Worm (Caenorhabditis elegans): ENCODE results near the gene C12D12.3.

DNA sequence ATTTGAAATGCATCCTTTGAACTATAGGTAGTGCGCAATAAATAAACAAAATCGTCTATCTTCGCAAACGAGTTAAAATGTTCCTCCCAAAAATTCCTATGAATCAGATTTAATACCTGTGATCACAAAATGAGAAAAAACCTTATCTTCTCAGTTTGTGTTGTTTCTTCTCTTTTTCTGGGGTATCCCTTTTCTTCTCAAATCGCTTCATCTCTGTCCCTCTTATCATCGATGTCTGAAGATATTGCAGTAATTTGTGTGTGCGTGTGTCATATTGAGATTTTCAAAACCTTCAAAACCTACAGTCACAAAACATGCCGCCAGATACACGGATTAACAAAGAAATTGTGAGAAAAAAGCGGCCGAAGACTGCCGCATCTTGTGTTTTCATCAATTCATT, 6.7 kb downstream of the C12D12.3 start, which contains the start of gene glt-1:
- no peak for TF ChIP-seq ceh-82 (tag; optimal IDR thresholded peaks at IDR 0.05)
- no peak for TF ChIP-seq mdl-1 (tag; optimal IDR thresholded peaks at IDR 0.05)
- no peak for TF ChIP-seq nhr-237 (tag; optimal IDR thresholded peaks at IDR 0.05)
- no peak for TF ChIP-seq tbx-2 (tag; optimal IDR thresholded peaks at IDR 0.05)
- TF ChIP-seq unc-62 (GFP tag; optimal IDR thresholded peaks at IDR 0.05): no peak

All from whole organism, L3 larva.